Fruit fly (Drosophila melanogaster) whole organism, pupa: ENCODE data around the gene CG32219.

ENCODE experiments used
- CG10348 ChIP-seq: fragments of 200-800 bp; sonication (Bioruptor generic); IDR thresholded peaks from 2 replicates; pipeline ENCODE4 v1.3.6; 2022; ENCODE audit warnings: missing biosample characterization, missing genetic modification characterization
- CG12605 ChIP-seq: fragments of 200-800 bp; sonication (Bioruptor generic); IDR thresholded peaks from 2 replicates; pipeline ENCODE4 v1.3.6; 2022; ENCODE audit warnings: missing biosample characterization, missing genetic modification characterization
- CG13204 ChIP-seq: fragments of 200-800 bp; sonication (Bioruptor generic); optimal IDR thresholded peaks from 2 replicates; lab custom pipeline; 2018; ENCODE audit warnings: missing biosample characterization, mild to moderate bottlenecking, missing genetic modification characterization, moderate library complexity
- CG14655 ChIP-seq: fragments of 200-800 bp; sonication (Bioruptor generic); optimal IDR thresholded peaks from 3 replicates; lab custom pipeline; 2017; ENCODE audit warnings: mild to moderate bottlenecking, missing biosample characterization, missing genetic modification reagents, missing genetic modification characterization
- CG15710 ChIP-seq: fragments of 200-800 bp; sonication (Bioruptor generic); optimal IDR thresholded peaks from 2 replicates; lab custom pipeline; 2018; ENCODE audit warnings: missing biosample characterization, mild to moderate bottlenecking, missing genetic modification characterization, moderate library complexity
- CG17806 ChIP-seq: fragments of 200-800 bp; sonication (Bioruptor generic); optimal IDR thresholded peaks from 2 replicates; lab custom pipeline; 2018; ENCODE audit warnings: missing biosample characterization, mild to moderate bottlenecking, missing genetic modification characterization, moderate library complexity
- CG32121 ChIP-seq: fragments of 200-800 bp; sonication (Bioruptor generic); IDR thresholded peaks from 2 replicates; pipeline ENCODE4 v1.3.6; 2022; ENCODE audit warnings: missing biosample characterization, missing genetic modification characterization
- CG34367 ChIP-seq: fragments of 200-800 bp; sonication (Bioruptor generic); optimal IDR thresholded peaks from 2 replicates; lab custom pipeline; 2018; ENCODE audit warnings: missing biosample characterization, mild to moderate bottlenecking, missing genetic modification characterization
- CG4496 ChIP-seq: fragments of 200-800 bp; sonication (Bioruptor generic); IDR thresholded peaks from 3 replicates; pipeline ENCODE4 v1.3.6; 2022; ENCODE audit warnings: missing biosample characterization, missing genetic modification characterization
- CG8159 ChIP-seq: fragments of 200-800 bp; sonication (Bioruptor generic); optimal IDR thresholded peaks from 3 replicates; lab custom pipeline; 2018; ENCODE audit warnings: missing biosample characterization, mild to moderate bottlenecking, missing genetic modification characterization, moderate library complexity
- CG8301 ChIP-seq: fragments of 200-800 bp; sonication (Bioruptor generic); optimal IDR thresholded peaks from 2 replicates; lab custom pipeline; 2018; ENCODE audit warnings: missing biosample characterization, mild to moderate bottlenecking, missing genetic modification characterization
- CG9948 ChIP-seq: fragments of 200-800 bp; sonication (Bioruptor generic); optimal IDR thresholded peaks from 2 replicates; lab custom pipeline; 2018; ENCODE audit warnings: missing biosample characterization, mild to moderate bottlenecking, missing genetic modification characterization, moderate library complexity
- D1 ChIP-seq: fragments of 200-800 bp; sonication (Bioruptor generic); optimal IDR thresholded peaks from 2 replicates; lab custom pipeline; 2018; ENCODE audit warnings: missing biosample characterization, mild to moderate bottlenecking, missing genetic modification characterization, moderate library complexity
- EcR ChIP-seq: fragments of 200-800 bp; sonication (Bioruptor generic); optimal IDR thresholded peaks from 3 replicates; lab custom pipeline; 2019; ENCODE audit warnings: missing biosample characterization, missing genetic modification characterization, mild to moderate bottlenecking, moderate library complexity, missing genetic modification reagents
- Ets98B ChIP-seq: fragments of 200-800 bp; sonication (Bioruptor generic); IDR thresholded peaks from 2 replicates; pipeline ENCODE4 v1.3.6; 2022; ENCODE audit warnings: missing biosample characterization, missing genetic modification characterization
- Pif1A ChIP-seq: fragments of 200-800 bp; sonication (Bioruptor generic); optimal IDR thresholded peaks from 3 replicates; lab custom pipeline; 2016; ENCODE audit warnings: missing biosample characterization, missing genetic modification characterization
- Pif1B ChIP-seq: fragments of 200-800 bp; sonication (Bioruptor generic); optimal IDR thresholded peaks from 3 replicates; lab custom pipeline; 2016; ENCODE audit warnings: missing biosample characterization, missing genetic modification characterization
- Snoo ChIP-seq: fragments of 200-800 bp; sonication (Bioruptor generic); optimal IDR thresholded peaks from 3 replicates; lab custom pipeline; 2017; ENCODE audit warnings: missing biosample characterization, mild to moderate bottlenecking, missing genetic modification characterization, inconsistent platforms
- fd96Ca ChIP-seq: fragments of 200-800 bp; sonication (Bioruptor generic); IDR thresholded peaks from 3 replicates; pipeline ENCODE4 v1.3.6; 2022; ENCODE audit warnings: missing biosample characterization, missing genetic modification characterization
- gl ChIP-seq: fragments of 200-800 bp; sonication (Bioruptor generic); optimal IDR thresholded peaks from 2 replicates; lab custom pipeline; 2018; ENCODE audit warnings: missing biosample characterization, mild to moderate bottlenecking, missing genetic modification characterization
- rn ChIP-seq: fragments of 200-800 bp; sonication (Bioruptor generic); IDR thresholded peaks from 2 replicates; pipeline ENCODE4 v1.3.6; 2022; ENCODE audit warnings: missing biosample characterization, missing genetic modification characterization

CG32219 gene

DNA sequence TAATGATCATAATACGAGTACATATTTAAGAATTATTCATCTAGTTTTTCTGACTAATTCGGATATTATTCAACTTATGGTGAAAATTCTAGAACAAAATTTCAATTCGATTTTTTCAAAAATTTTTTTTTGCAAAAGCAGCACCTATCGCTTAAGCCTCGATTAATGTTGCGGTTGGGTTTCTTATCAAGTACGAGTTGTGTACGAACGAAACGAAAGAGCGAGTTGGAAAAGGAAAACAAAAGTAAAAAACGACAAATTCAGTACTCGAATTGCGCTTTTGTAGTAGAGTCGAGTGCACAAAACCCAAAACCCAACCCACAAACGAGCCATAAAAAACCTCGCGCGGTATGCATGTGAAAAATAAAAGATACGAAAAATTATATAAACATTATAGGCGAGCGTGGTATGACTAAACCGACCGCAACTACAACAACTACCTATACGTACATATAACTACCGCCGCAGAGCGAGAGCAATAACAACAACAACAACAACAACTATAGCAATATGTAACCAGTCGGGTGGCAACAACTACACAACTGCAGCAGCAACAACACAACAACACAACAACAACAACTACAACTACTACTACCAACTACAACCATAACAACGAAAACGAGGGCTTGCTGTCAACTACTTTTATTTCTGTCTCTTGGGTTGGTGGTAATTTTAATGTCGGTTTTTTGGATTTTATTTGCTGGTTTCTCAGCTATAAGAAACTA, 46.4 kb downstream of the CG32219 start:
- TF ChIP-seq EcR (GFP tag; lab: Kevin White, UChicago) (peak; percentile 36), CG8301 (no peak), CG13204 (GFP tag; lab: Kevin White, UChicago) (peak; percentile 25)

dm6 chr3L:19903400-19903846, 47.5 kb downstream of the CG32219 start:
- TF ChIP-seq CG10348 (GFP tag; lab: Robert Waterston, UW) (no peak), CG8159 (no peak), EcR (GFP tag; lab: Kevin White, UChicago) (peak; percentile 1), Pif1A (GFP tag; lab: Kevin White, UChicago) (no peak), CG15710 (tag; lab: Kevin White, UChicago) (no peak), Snoo (tag; lab: Kevin White, UChicago) (no peak), CG32121 (GFP tag; lab: Robert Waterston, UW) (no peak), CG13204 (GFP tag; lab: Kevin White, UChicago) (no peak)

- TF ChIP-seq CG17806 (tag; lab: Kevin White, UChicago) (peak; percentile 99), Ets98B (peak; percentile 95), fd96Ca (peak; percentile 98), CG4496 (GFP tag; lab: Robert Waterston, UW) (peak; percentile 98), Pif1B (GFP tag; lab: Kevin White, UChicago) (peak; percentile 97), Pif1A (GFP tag; lab: Kevin White, UChicago) (peak; percentile 98), EcR (GFP tag; lab: Kevin White, UChicago) (peak; percentile 31), CG8159 (peak; percentile 92), rn (GFP tag; lab: Robert Waterston, UW) (peak; percentile 95), CG9948 (peak; percentile 97), CG12605 (GFP tag; lab: Robert Waterston, UW) (peak; percentile 92), CG15710 (tag; lab: Kevin White, UChicago) (peak; percentile 98), gl (tag; lab: Kevin White, UChicago) (peak; percentile 97), CG34367 (tag; lab: Kevin White, UChicago) (peak; percentile 98), CG13204 (GFP tag; lab: Kevin White, UChicago) (peak; percentile 95), CG10348 (GFP tag; lab: Robert Waterston, UW) (peak; percentile 90), D1 (tag; lab: Kevin White, UChicago) (peak; percentile 80), Snoo (tag; lab: Kevin White, UChicago) (peak; percentile 95), CG32121 (GFP tag; lab: Robert Waterston, UW) (peak; percentile 97), CG14655 (GFP tag; lab: Kevin White, UChicago) (peak; percentile 95), CG8301 (peak; percentile 93)
Observed at dm6 chr3L:19902560-19903399, 48.2 kb downstream of the CG32219 start.

DNA sequence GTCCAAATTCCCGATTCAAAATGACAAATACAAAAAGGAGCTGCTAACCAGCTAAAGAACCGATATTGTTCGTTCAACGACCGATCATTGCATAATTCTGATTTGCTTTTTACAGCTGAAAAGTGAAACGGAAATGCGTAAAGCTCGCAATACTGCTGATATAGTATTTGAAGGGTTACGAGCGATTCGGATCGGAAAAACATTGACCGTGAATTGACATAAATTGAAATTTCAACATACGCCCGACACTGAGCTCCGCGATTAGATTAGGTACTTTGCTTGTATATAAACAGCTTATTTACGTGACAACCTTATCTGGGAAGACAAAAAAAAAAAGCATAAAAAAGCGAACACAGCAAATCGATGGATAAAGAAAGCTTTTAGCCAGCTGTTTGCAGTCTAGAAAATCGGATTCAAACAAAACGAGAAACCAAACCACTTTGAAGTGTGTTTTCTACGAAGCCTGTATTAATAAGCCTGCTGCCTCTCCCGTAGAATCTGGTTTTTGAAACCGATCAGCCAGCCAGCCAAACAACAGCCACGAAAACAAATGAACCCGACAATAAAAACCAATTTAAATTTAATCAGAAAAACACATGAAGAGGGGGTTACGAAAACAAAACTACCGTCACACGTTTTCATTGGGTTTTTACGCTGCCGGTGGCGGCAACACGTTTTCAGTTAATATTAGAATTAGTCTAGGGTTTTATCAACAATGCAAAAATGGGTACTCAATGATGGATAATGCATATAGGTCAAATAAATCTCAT, 49.3 kb downstream of the CG32219 start:
- TF ChIP-seq EcR (GFP tag; lab: Kevin White, UChicago) (peak; percentile 39), CG9948 (no peak)

- no peak for TF ChIP-seq CG17806 (tag; lab: Kevin White, UChicago)
- 0 out of 3 replicates have a peak, but pooled peaks have one; percentile 23 for TF ChIP-seq CG4496 (GFP tag; lab: Robert Waterston, UW)
- TF ChIP-seq Pif1A (GFP tag; lab: Kevin White, UChicago): no peak
- no peak for TF ChIP-seq CG10348 (GFP tag; lab: Robert Waterston, UW)
Observed at dm6 chr3L:19900184-19901089, 50.5 kb downstream of the CG32219 start.
